Worm (Caenorhabditis elegans) whole organism, early embryonic: ENCODE data around the gene lgc-6.

Experiments
- B0310.2 ChIP-seq: sonication (generic microtip); optimal IDR thresholded peaks from 2 replicates; lab custom pipeline; 2016; ENCODE audit warnings: mild to moderate bottlenecking, missing genetic modification characterization, missing compliant biosample characterization
- F13C5.2 ChIP-seq: sonication (generic microtip); optimal IDR thresholded peaks from 2 replicates; lab custom pipeline; 2017; ENCODE audit warnings: mild to moderate bottlenecking, missing genetic modification characterization, inconsistent platforms, missing compliant biosample characterization
- aly-1 ChIP-seq: sonication (generic microtip); optimal IDR thresholded peaks from 2 replicates; lab custom pipeline; 2016; ENCODE audit warnings: missing genetic modification characterization, missing compliant biosample characterization
- ama-1 ChIP-seq: fragments of 150-350 bp; optimal IDR thresholded peaks from 2 replicates; lab custom pipeline; 2014
- ceh-13 ChIP-seq: fragments of 200-800 bp; sonication (Bioruptor generic); optimal IDR thresholded peaks from 2 replicates; lab custom pipeline; 2018; ENCODE audit warnings: mild to moderate bottlenecking, missing genetic modification characterization, missing compliant biosample characterization
- ceh-36 ChIP-seq: sonication (generic microtip); optimal IDR thresholded peaks from 2 replicates; lab custom pipeline; 2016; ENCODE audit warnings: missing genetic modification characterization, inconsistent platforms, missing compliant biosample characterization
- ets-7 ChIP-seq: sonication (generic microtip); optimal IDR thresholded peaks from 2 replicates; lab custom pipeline; 2016; ENCODE audit warnings: missing genotype, missing genetic modification characterization, missing compliant biosample characterization
- flt-1 ChIP-seq: fragments of 200-800 bp; sonication (Bioruptor generic); IDR thresholded peaks from 2 replicates; pipeline ENCODE4 v1.3.6; 2022; ENCODE audit warnings: missing genetic modification characterization, missing compliant biosample characterization
- hmbx-1 ChIP-seq: sonication (generic microtip); optimal IDR thresholded peaks from 2 replicates; lab custom pipeline; 2016; ENCODE audit warnings: mild to moderate bottlenecking, missing genetic modification characterization, missing compliant biosample characterization
- hmg-4 ChIP-seq: fragments of 200-800 bp; sonication (Bioruptor generic); optimal IDR thresholded peaks from 2 replicates; lab custom pipeline; 2018; ENCODE audit warnings: mild to moderate bottlenecking, missing genetic modification characterization, missing compliant biosample characterization
- hnd-1 ChIP-seq: sonication (generic microtip); optimal IDR thresholded peaks from 2 replicates; lab custom pipeline; 2016; ENCODE audit warnings: missing genetic modification characterization, missing compliant biosample characterization
- pes-1 ChIP-seq: fragments of 200-800 bp; sonication (Bioruptor generic); IDR thresholded peaks from 2 replicates; pipeline ENCODE4 v1.3.6; 2022; ENCODE audit warnings: missing genetic modification reagents, missing genetic modification characterization, missing compliant biosample characterization
- scrt-1 ChIP-seq: fragments of 200-800 bp; sonication (Bioruptor generic); IDR thresholded peaks from 2 replicates; pipeline ENCODE4 v1.3.6; 2022; ENCODE audit warnings: missing genetic modification characterization, missing compliant biosample characterization
- sea-1 ChIP-seq: fragments of 200-800 bp; sonication (Bioruptor generic); conservative IDR thresholded peaks from 2 replicates; pipeline ENCODE4 v1.3.6; 2022; ENCODE audit warnings: missing genetic modification characterization, missing compliant biosample characterization
- tbx-11 ChIP-seq: fragments of 200-800 bp; sonication (Bioruptor generic); IDR thresholded peaks from 2 replicates; pipeline ENCODE4 v1.3.6; 2022; ENCODE audit warnings: missing genetic modification characterization, missing compliant biosample characterization
- tbx-37 ChIP-seq: fragments of 200-800 bp; sonication (Bioruptor generic); conservative IDR thresholded peaks from 2 replicates; pipeline ENCODE4 v1.3.6; 2022; ENCODE audit warnings: missing genetic modification reagents, missing genetic modification characterization, missing compliant biosample characterization
- tra-4 ChIP-seq: sonication (generic microtip); optimal IDR thresholded peaks from 2 replicates; lab custom pipeline; 2017; ENCODE audit warnings: missing genetic modification characterization, missing compliant biosample characterization

The lgc-6 gene

DNA sequence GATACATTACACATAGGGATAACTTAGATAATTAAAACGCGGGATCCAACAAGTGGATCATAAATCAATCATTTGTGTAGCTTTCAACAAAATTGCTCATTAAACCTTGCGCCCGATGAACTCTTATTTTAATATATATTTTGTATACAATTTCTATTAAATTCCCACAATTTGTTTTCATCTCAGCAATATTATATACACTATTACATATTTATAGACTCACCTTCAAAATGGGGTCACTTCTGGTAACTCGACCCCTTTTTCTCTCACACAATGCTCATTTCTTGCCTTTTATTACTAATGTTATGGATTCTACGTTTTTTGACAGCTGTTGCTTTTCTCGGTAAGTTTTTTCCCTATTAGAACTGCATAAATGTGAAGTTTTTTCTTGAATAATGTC is at the start of gene lgc-6:
Gene lgc-6, plus strand, starts transcription at position 301 of the 400 bp plus-strand sequence.
- TF ChIP-seq F13C5.2 (tag; lab: Kevin White, UChicago): no peak
- TF ChIP-seq ama-1 (lab: Kevin White, UChicago): no peak
- TF ChIP-seq scrt-1 (GFP tag; lab: Robert Waterston, UW): no peak
- no peak for TF ChIP-seq aly-1 (tag; lab: Kevin White, UChicago)
- no peak for TF ChIP-seq hmg-4
- no peak for TF ChIP-seq tbx-11 (GFP tag; lab: Robert Waterston, UW)
- TF ChIP-seq ceh-13 (GFP tag; lab: Kevin White, UChicago): no peak
- no peak for TF ChIP-seq tbx-37 (GFP tag; lab: Robert Waterston, UW)
- TF ChIP-seq hnd-1 (tag; lab: Kevin White, UChicago): no peak
- no peak for TF ChIP-seq flt-1 (GFP tag; lab: Robert Waterston, UW)
- TF ChIP-seq B0310.2: no peak
- no peak for TF ChIP-seq ceh-36 (tag; lab: Kevin White, UChicago)
- no peak for TF ChIP-seq ets-7
- no peak for TF ChIP-seq tra-4 (tag; lab: Kevin White, UChicago)
- TF ChIP-seq pes-1: no peak

DNA sequence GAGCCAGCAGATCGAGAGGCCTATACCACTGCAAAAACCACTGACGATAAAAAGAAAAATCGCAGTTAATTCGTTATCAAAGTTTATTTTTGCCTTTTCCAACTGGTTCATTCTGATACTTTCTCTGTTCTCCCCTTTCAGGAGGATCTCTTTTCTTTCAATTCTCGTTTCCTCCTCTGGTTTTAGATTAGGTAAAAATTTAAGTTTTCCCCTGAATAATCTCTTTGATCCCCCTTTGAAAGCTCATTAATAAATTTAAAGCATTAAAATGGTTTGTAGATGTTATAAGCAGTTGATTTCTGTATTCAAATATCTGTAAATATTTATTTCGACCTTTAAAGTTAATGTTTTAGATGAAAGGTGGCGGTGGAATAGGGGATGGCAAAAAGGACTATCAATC is 48.5 kb upstream of the lgc-6 start, which contains the start of gene K07H8.2:
Gene K07H8.2, plus strand, starts transcription at position 301 of the 400 bp plus-strand sequence.
- TF ChIP-seq scrt-1 (GFP tag; lab: Robert Waterston, UW) (no peak), hmg-4 (no peak), pes-1 (no peak), tra-4 (tag; lab: Kevin White, UChicago) (no peak), ets-7 (no peak), hmbx-1 (no peak), F13C5.2 (tag; lab: Kevin White, UChicago) (no peak), hnd-1 (tag; lab: Kevin White, UChicago) (no peak)

DNA sequence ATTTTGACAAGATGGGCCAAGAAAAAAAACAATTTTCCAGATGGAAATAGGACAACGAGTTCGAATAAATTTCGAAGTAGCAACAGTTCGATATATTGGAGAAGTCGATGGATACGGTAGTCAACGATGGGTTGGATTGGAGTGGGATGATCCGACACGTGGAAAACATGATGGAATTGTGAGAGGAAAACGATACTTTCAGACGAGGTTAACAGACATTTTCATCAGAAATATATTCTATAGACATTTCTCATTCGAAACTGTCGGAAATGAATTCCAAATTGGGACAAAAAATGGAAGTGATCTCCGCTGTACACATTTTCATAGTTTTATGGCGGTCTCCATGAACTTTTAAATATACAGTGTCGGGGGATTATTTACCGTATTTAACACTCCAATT is 45.1 kb upstream of the lgc-6 start, which contains the start of gene tbce-1:
Gene tbce-1, plus strand, starts transcription at position 41 of the 400 bp plus-strand sequence.
- TF ChIP-seq ceh-13 (GFP tag; lab: Kevin White, UChicago): no peak
- no peak for TF ChIP-seq tbx-11 (GFP tag; lab: Robert Waterston, UW)
- TF ChIP-seq ceh-36 (tag; lab: Kevin White, UChicago): no peak

DNA sequence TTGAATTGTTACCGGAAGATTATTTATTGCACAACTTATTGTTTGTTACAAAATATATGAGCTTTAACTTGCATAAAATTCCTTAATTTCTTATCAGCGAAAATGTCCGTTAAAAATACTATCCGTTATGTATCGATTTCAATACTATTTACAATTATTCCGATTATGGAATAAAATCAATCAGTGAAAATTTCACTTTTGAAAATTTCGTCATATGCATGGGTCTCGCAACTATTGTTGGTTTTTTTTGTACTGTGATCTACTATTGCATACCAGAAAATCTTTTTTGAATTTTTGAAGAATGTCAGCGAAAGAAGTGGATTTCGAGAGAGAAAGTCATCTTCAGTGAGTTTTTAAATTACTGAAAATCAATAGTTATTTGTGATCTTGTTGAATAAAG is 42.5 kb upstream of the lgc-6 start, which contains the start of gene nprl-3:
Gene nprl-3, plus strand, starts transcription at position 301 of the 400 bp plus-strand sequence.
- TF ChIP-seq tbx-37 (GFP tag; lab: Robert Waterston, UW) (no peak), flt-1 (GFP tag; lab: Robert Waterston, UW) (no peak)

DNA sequence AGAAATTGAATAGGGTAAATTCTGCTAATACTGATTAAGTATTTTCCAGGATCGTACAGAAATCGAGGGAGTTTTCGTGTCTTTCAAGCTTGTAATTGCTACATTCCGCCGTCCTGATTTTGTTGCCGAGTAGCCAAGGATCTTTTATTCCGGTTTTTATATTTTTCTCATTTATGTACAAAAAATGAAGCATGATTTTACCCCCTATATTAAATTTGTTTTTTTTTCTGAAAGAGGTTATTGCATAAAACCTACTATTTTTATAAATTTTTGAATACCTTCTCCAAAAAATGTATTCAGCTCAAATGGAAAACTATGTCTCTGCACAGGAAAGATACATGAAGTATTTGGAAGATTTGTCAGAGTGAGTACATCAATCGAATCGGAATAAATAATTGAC is 40.1 kb upstream of the lgc-6 start, which contains the start of gene F35H10.6:
Gene F35H10.6, plus strand, starts transcription at position 301 of the 400 bp plus-strand sequence.
- TF ChIP-seq aly-1 (tag; lab: Kevin White, UChicago) (no peak), hmbx-1 (no peak), ama-1 (lab: Kevin White, UChicago) (no peak)

DNA sequence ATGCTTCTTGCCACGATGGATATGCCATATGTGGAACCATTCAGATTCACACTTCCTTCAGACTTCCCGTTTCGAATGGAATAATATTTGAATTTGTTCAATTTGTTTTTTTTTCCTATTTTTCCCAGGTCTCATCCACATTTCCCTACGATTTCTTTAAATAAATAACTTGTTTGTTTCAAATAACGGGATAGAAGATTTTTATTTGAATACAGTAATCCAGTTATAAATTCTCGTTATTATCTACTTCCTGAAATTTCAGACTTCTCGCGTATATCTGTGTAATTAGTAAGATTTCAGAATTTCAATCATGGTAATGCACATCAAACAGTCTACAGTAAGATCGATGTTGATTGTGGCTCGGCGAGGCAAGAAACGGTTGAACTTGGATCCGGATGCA is 39.3 kb upstream of the lgc-6 start, which contains the start of gene F35H10.5:
Gene F35H10.5, plus strand, starts transcription at position 301 of the 400 bp plus-strand sequence.
- TF ChIP-seq ets-7: no peak
- TF ChIP-seq ceh-13 (GFP tag; lab: Kevin White, UChicago): no peak
- TF ChIP-seq tbx-11 (GFP tag; lab: Robert Waterston, UW): no peak
- no peak for TF ChIP-seq B0310.2
- no peak for TF ChIP-seq ama-1 (lab: Kevin White, UChicago)
- no peak for TF ChIP-seq sea-1 (GFP tag; lab: Robert Waterston, UW)
- TF ChIP-seq pes-1: no peak
- TF ChIP-seq ceh-36 (tag; lab: Kevin White, UChicago): no peak
- TF ChIP-seq tbx-37 (GFP tag; lab: Robert Waterston, UW): no peak
- TF ChIP-seq hmbx-1: no peak
- no peak for TF ChIP-seq hnd-1 (tag; lab: Kevin White, UChicago)
- no peak for TF ChIP-seq F13C5.2 (tag; lab: Kevin White, UChicago)
- no peak for TF ChIP-seq hmg-4
- no peak for TF ChIP-seq aly-1 (tag; lab: Kevin White, UChicago)

DNA sequence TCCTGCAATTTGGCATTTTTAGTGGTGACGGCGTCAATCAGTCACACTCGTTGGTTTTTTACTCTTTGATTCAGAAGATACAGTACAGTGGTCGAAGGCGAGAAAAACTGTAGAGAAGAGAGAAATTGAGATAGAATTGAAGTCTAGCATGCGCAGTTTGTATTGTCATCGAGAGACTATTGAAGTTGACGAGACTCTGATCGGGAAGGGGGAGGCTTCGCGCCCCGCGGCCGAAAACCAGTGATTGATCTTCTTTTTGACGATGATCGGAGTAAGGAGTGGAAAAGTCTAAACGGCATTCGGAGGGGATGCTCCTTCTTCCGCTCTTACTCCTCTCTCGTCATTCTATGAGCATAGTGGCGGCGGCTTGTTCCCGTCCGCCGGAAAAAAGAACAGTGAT is 37.8 kb upstream of the lgc-6 start:
- TF ChIP-seq ets-7 (no peak), ceh-36 (tag; lab: Kevin White, UChicago) (no peak), flt-1 (GFP tag; lab: Robert Waterston, UW) (no peak), tra-4 (tag; lab: Kevin White, UChicago) (no peak), F13C5.2 (tag; lab: Kevin White, UChicago) (no peak), ceh-13 (GFP tag; lab: Kevin White, UChicago) (no peak), B0310.2 (no peak), sea-1 (GFP tag; lab: Robert Waterston, UW) (no peak), tbx-37 (GFP tag; lab: Robert Waterston, UW) (no peak), hmg-4 (no peak), hmbx-1 (no peak), tbx-11 (GFP tag; lab: Robert Waterston, UW) (no peak), aly-1 (tag; lab: Kevin White, UChicago) (no peak), pes-1 (no peak), scrt-1 (GFP tag; lab: Robert Waterston, UW) (no peak), ama-1 (lab: Kevin White, UChicago) (no peak), hnd-1 (tag; lab: Kevin White, UChicago) (no peak)

DNA sequence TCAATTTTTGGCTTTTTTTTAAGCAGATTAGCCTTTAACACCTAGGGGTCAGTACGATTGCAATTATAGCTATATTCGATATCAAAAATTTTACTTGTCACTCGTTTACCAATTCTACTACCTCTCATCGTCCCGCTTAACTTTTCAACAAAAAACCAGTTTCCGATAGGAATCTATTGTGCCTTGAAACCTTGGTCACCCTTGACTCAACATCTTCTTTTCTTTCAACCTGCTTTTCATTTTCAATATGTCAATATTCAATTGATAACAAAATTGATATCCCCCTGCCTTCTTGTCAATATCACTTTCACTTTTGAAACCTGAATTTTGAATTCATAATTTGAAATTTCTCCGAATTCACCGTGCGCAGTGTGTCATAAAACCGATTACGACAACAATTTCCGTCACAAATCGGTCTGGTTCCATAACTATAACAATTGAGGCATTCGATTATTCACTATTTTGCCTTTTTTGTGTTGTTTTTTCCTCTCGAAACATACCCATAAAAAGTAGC is 37.0 kb upstream of the lgc-6 start:
- TF ChIP-seq ama-1 (lab: Kevin White, UChicago): no peak
- TF ChIP-seq flt-1 (GFP tag; lab: Robert Waterston, UW): no peak
- TF ChIP-seq tbx-11 (GFP tag; lab: Robert Waterston, UW): no peak
- no peak for TF ChIP-seq sea-1 (GFP tag; lab: Robert Waterston, UW)
- TF ChIP-seq hmbx-1: no peak
- TF ChIP-seq hnd-1 (tag; lab: Kevin White, UChicago): no peak
- TF ChIP-seq scrt-1 (GFP tag; lab: Robert Waterston, UW): no peak
- TF ChIP-seq tra-4 (tag; lab: Kevin White, UChicago): no peak
- TF ChIP-seq ceh-13 (GFP tag; lab: Kevin White, UChicago): no peak
- TF ChIP-seq ets-7: no peak
- no peak for TF ChIP-seq F13C5.2 (tag; lab: Kevin White, UChicago)
- TF ChIP-seq pes-1: no peak
- no peak for TF ChIP-seq tbx-37 (GFP tag; lab: Robert Waterston, UW)
- no peak for TF ChIP-seq aly-1 (tag; lab: Kevin White, UChicago)
- no peak for TF ChIP-seq ceh-36 (tag; lab: Kevin White, UChicago)
- TF ChIP-seq B0310.2: no peak
- no peak for TF ChIP-seq hmg-4
